Fruit fly (Drosophila melanogaster): ENCODE results near the gene ATPsynD.

Gene ATPsynD

DNA sequence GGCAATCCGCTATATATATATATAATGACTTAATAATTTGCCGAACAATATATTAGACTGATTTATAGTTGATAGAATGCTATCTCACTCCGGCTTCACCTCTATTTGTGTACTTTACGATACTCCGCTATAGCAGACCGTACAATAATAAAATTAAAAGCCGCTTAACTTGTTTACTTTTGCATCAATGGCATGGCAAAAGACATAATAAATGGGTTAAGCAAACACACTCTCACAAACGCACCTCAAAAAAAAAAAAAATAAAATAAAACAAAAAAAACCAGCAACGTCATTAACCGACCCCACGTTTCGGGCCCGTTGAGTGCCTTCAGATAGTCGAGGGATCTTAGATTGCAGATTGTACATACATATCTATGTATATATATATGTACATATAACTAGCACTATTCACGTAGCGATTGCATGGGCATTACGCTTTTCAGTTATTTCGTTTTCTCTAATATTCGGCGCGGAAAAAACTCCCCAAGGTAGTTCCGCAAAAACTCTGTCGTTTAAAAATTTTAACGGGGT is 26.9 kb upstream of the ATPsynD start:
- TF ChIP-seq CG8478 (optimal IDR thresholded peaks at IDR 0.05): no peak
- TF ChIP-seq psq (optimal IDR thresholded peaks at IDR 0.05): no peak
- TF ChIP-seq Dll (optimal IDR thresholded peaks at IDR 0.05): no peak
- no peak for TF ChIP-seq pan (optimal IDR thresholded peaks at IDR 0.05)
- no peak for TF ChIP-seq EcR (GFP tag; optimal IDR thresholded peaks at IDR 0.05)

DNA sequence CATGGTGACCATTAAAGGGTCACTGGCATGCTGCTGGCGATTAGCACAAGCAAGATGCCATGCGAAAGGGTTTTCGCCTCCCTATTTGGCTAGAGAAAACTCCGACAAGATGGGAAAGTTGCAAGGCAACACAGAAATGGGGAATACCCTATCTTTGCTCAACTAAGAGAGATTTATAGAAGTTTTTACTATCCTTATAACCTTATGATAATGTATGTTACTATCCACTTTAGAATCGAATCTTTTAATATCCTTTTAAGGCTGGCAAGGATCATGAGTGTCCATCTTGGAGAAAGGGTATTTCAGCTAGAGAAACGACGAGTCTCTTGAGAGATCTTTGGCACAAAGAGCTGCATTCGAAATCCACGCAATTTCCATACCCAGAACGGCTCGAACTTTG is 25.1 kb upstream of the ATPsynD start:
- TF ChIP-seq EcR (GFP tag; optimal IDR thresholded peaks at IDR 0.05) (no peak), usp (GFP tag; optimal IDR thresholded peaks at IDR 0.05) (no peak), pan (optimal IDR thresholded peaks at IDR 0.05) (no peak), psq (optimal IDR thresholded peaks at IDR 0.05) (no peak), CG8478 (optimal IDR thresholded peaks at IDR 0.05) (no peak), Dll (optimal IDR thresholded peaks at IDR 0.05) (no peak)

DNA sequence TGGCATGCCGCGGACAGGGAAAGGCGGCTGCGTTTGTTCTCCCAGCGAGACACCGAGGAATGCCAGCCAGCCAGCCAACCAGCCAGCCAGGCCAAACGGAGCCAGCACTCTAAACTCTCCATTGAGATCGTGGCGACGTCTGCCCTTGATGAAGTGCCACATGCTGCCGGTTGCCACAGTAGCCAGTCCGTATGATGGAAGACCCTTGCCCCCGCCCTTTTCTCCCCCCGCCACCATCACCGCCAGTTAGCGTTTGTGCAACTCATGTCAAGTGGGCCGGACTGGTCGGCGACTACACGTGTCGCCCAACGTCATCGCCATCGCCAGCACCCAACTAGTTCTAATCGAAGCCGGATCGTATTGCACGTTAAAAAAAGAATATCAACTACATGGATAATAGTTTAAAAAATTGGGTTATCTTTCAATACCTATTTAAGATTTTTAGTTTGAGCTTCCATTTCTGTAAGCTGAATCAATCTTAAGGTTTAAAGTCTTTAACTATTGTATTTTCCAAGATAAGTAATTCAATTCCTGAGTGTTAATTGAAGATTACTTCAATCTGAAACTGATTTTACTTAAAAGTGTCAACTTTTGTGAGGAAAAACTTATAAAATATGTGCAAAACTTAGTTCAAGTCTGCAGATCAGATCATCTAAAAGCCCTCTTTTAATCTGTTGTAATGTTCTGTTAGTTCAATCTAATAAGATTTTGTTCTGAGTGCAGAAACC is 24.4 kb upstream of the ATPsynD start:
- TF ChIP-seq usp (GFP tag; optimal IDR thresholded peaks at IDR 0.05) (no peak), psq (optimal IDR thresholded peaks at IDR 0.05) (no peak), Dll (optimal IDR thresholded peaks at IDR 0.05) (no peak)

DNA sequence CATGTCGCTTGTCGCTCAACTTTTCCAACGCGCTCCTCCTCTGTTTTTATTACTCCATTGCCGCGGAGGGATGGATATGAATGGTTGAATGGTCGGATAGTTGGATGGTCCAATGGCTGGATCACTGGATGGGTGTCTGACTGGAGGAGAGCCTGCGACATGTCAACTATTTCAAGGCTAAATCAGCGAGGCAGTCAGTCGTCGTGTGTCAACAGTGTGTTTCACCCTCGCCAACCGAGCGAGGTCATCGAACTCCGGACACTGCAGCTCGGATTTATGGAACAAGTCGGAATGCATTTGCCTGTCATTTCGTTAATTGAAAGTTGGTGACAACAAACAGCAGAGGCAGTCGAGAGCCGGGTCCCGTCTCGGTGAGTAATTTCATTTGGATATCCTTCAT is 22.8 kb upstream of the ATPsynD start:
- TF ChIP-seq Dll (optimal IDR thresholded peaks at IDR 0.05) (no peak), psq (optimal IDR thresholded peaks at IDR 0.05) (no peak), usp (GFP tag; optimal IDR thresholded peaks at IDR 0.05) (no peak), EcR (GFP tag; optimal IDR thresholded peaks at IDR 0.05) (peak in 1 of 2 experiments; percentile 17), pan (optimal IDR thresholded peaks at IDR 0.05) (no peak), CG8478 (optimal IDR thresholded peaks at IDR 0.05) (no peak)

DNA sequence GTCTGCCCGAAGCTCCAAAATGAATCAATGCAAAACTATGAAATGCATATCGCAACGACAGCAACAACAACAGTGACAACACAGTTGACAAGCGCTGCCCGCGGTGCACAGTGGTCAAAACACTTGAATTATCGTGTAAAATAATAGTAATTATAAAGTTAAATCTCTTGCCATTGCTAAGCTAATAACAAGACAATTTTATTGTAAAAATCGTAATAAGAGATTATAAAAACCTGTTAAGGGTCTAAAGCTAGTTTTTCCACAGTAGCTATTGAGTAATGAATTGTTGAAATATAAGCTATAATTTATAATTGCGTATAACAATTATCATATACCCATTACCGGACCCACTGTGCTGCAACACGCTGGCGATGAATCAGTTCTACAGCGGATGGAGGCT is 21.8 kb upstream of the ATPsynD start:
- no peak for TF ChIP-seq CG8478 (optimal IDR thresholded peaks at IDR 0.05)
- TF ChIP-seq Dll (optimal IDR thresholded peaks at IDR 0.05): no peak
- TF ChIP-seq usp (GFP tag; optimal IDR thresholded peaks at IDR 0.05): no peak
- no peak for TF ChIP-seq psq (optimal IDR thresholded peaks at IDR 0.05)

DNA sequence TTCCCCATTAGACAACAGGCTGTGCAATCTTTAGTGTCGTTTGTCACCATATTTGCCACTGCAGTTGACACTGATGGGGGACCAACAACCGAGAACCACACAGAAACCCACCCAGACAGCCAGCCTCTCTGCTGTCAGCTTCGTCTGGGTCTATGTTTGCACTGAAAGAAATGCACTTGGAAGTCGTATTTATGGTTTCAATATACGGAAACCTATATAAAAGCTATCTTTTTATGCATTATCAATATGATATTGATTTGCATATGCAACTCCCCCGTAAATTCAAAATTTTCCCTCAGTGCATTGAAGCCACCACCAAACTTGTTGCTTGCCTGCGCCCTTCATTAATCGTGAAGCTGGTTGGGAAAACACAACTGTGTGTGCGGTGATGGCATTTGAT is 20.6 kb upstream of the ATPsynD start:
- TF ChIP-seq CG8478 (optimal IDR thresholded peaks at IDR 0.05): no peak
- TF ChIP-seq usp (GFP tag; optimal IDR thresholded peaks at IDR 0.05): no peak
- no peak for TF ChIP-seq pan (optimal IDR thresholded peaks at IDR 0.05)
- no peak for TF ChIP-seq psq (optimal IDR thresholded peaks at IDR 0.05)

DNA sequence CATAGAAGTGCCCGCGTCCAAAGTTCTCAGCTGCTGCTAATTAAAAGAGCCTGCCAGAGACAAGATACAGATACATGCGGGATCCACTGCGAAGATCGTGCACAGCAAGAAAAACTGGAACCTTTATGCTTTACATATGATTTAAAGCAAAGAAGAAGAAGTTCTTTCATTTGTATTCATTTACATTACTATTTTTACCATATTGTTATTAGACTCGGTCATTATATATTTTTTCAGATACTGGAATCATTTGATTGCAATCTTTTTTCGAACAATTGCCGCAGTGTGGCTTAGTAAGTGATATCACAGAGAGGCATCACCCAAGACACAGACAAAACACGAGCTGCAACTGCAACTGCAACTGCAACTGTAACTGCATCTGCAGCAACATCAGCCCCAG is 19.7 kb upstream of the ATPsynD start:
- no peak for TF ChIP-seq usp (GFP tag; optimal IDR thresholded peaks at IDR 0.05)
- no peak for TF ChIP-seq EcR (GFP tag; optimal IDR thresholded peaks at IDR 0.05)
- no peak for TF ChIP-seq Dll (optimal IDR thresholded peaks at IDR 0.05)
- no peak for TF ChIP-seq psq (optimal IDR thresholded peaks at IDR 0.05)
- TF ChIP-seq CG8478 (optimal IDR thresholded peaks at IDR 0.05): no peak
- no peak for TF ChIP-seq pan (optimal IDR thresholded peaks at IDR 0.05)

DNA sequence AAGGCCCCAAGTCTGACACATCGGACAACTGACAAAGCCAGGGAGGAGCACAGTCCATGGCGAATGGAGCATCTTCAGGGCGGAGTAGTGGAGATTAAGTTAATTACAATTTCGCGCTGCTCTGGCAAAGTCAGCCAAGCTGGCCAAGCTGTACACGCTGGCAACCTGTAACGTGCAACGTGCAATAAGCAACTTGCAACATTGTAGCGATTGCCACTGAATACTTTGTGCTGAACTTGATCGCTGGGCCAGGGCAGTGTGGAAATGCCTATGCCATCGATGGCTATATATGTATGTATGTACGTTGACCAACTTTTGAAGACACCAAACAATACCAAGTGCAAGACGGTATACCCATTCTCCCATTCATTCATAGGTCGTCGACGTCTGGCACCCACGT is 16.9 kb upstream of the ATPsynD start:
- TF ChIP-seq CG8478 (optimal IDR thresholded peaks at IDR 0.05): no peak
- TF ChIP-seq pan (optimal IDR thresholded peaks at IDR 0.05): no peak
- TF ChIP-seq psq (optimal IDR thresholded peaks at IDR 0.05): no peak
- no peak for TF ChIP-seq usp (GFP tag; optimal IDR thresholded peaks at IDR 0.05)
- no peak for TF ChIP-seq EcR (GFP tag; optimal IDR thresholded peaks at IDR 0.05)
- no peak for TF ChIP-seq Dll (optimal IDR thresholded peaks at IDR 0.05)

DNA sequence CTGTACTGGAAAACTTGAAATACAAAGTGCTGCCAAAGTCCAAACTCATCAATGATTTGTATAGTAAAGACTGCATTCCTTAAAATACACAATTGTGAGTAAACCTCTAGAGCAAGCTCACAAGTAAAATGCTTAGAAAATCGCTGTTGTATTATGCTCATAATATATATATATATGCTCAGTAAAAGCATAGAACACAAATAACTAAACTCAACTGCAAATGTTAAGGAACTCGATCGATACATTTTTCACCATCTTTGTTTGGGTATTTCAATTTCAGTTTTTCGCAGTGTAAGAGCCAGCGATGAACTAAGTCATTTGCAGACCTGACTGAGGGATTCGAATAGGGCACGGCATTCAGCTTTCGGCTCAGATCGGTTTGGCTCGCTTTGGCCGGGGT is 15.7 kb upstream of the ATPsynD start:
- TF ChIP-seq usp (GFP tag; optimal IDR thresholded peaks at IDR 0.05) (no peak), pan (optimal IDR thresholded peaks at IDR 0.05) (no peak), EcR (GFP tag; optimal IDR thresholded peaks at IDR 0.05) (no peak), psq (optimal IDR thresholded peaks at IDR 0.05) (no peak), CG8478 (optimal IDR thresholded peaks at IDR 0.05) (no peak), Dll (optimal IDR thresholded peaks at IDR 0.05) (no peak)

DNA sequence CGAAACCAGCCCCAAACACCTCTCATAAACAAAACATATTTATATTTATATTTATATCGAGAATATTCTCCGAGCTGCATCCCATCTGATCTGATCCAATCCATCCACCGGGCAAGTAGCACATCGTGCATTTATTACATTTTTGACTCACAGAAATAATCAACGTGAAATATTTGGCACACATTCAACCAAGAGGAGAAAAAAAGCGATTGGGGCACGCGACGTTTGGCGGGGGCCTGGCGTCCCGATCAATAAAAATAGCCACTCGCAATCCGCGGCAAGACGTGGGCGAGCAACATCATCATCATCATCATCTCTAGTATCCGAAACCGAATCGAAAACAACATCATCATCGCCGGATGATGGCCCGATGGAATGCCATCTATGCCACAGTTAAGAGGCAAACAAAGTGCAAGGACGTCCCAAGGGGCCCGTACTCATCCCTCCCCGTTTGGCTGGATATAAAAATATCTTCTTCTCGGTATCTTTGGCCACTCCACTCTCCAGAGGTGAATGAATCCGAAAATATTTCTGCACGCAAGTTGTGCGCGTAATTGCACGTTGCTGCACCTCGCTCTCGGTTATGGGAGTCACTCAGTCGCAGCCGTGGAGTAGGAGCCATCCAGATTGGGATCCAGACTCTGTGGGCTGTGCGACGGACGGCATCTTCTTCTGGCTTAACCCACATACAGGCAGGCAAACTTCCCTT is 14.0 kb upstream of the ATPsynD start:
- TF ChIP-seq EcR (GFP tag; optimal IDR thresholded peaks at IDR 0.05) (peak in 1 of 2 experiments; percentile 59), pan (optimal IDR thresholded peaks at IDR 0.05) (no peak), Dll (optimal IDR thresholded peaks at IDR 0.05) (no peak), usp (GFP tag; optimal IDR thresholded peaks at IDR 0.05) (no peak), psq (optimal IDR thresholded peaks at IDR 0.05) (no peak), CG8478 (optimal IDR thresholded peaks at IDR 0.05) (no peak)

DNA sequence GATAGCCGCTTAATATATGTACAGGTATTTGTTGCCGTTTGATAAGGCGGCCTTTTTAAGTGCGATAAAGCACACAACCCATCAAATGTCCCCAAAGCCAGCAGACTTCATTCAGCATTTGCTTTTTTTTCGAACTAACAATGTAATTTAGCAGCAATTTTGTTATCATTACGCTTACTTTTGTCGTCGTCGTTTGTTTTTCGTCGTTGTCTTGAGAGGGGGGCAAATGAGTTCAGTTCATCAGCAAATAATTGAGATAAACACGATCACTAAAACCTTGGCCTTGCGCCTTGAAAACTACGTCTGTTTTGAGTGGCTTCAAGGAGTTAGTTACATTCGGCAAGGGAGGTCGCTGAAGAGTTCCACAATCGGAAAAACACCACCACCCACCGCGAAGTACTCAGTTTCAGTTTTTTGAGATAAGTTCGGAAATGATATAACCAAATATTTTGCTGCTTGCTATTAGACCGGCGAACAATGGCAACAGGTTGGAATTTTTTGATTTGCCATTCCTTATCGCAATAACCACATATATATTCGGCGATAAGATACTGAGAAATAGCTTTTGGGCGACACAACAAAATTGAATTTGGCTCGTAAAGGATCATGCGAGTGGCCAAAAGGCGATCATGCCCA is 5.7 kb upstream of the ATPsynD start:
- TF ChIP-seq psq (optimal IDR thresholded peaks at IDR 0.05) (no peak), Dll (optimal IDR thresholded peaks at IDR 0.05) (no peak), pan (optimal IDR thresholded peaks at IDR 0.05) (no peak), usp (GFP tag; optimal IDR thresholded peaks at IDR 0.05) (no peak), CG8478 (optimal IDR thresholded peaks at IDR 0.05) (no peak), EcR (GFP tag; optimal IDR thresholded peaks at IDR 0.05) (no peak)

All from whole organism.